Worm (Caenorhabditis elegans): ENCODE data around the gene aagr-2.

- TF ChIP-seq che-1 (tag; optimal IDR thresholded peaks at IDR 0.05), result no peak
- TF ChIP-seq ttx-3 (tag; optimal IDR thresholded peaks at IDR 0.05), result no peak
- TF ChIP-seq zip-5 (tag; optimal IDR thresholded peaks at IDR 0.05), result no peak
- TF ChIP-seq dve-1 (tag; optimal IDR thresholded peaks at IDR 0.05), result no peak
- no peak for TF ChIP-seq nhr-11 (tag; optimal IDR thresholded peaks at IDR 0.05)
Measured at ce11 chrII:4953289-4953688, 28.2 kb upstream of the aagr-2 start, which contains the start of gene ndx-3.

All from whole organism, late embryonic.